Worm (Caenorhabditis elegans) whole organism, L4 larva: ENCODE results near the gene F07C3.3.
A peak's percentile ranks its signal among the peaks of the same experiment; 100 is the strongest.

Experiments used
- D1046.2 ChIP-seq: fragments of 200-800 bp; sonication (Bioruptor generic); IDR thresholded peaks from 2 replicates; pipeline ENCODE4 v1.3.6; 2022; ENCODE audit warnings: missing genetic modification characterization, missing compliant biosample characterization
- F26F4.8 ChIP-seq: fragments of 200-800 bp; sonication (Bioruptor generic); conservative IDR thresholded peaks from 2 replicates; pipeline ENCODE4 v1.3.6; 2022; ENCODE audit warnings: missing genetic modification characterization, missing compliant biosample characterization
- T20F7.1 ChIP-seq: fragments of 200-800 bp; sonication (Bioruptor generic); optimal IDR thresholded peaks from 2 replicates; lab custom pipeline; 2018; ENCODE audit warnings: mild to moderate bottlenecking, missing genetic modification characterization, missing compliant biosample characterization
- T26A8.4 ChIP-seq: fragments of 200-800 bp; sonication (Bioruptor generic); IDR thresholded peaks from 2 replicates; pipeline ENCODE4 v1.3.6; 2022; ENCODE audit warnings: missing genetic modification characterization, missing compliant biosample characterization
- Y105C5A.15 ChIP-seq: fragments of 200-800 bp; sonication (Bioruptor generic); IDR thresholded peaks from 2 replicates; pipeline ENCODE4 v1.3.6; 2022; ENCODE audit warnings: missing genetic modification characterization, missing compliant biosample characterization
- Y48G9A.11 ChIP-seq: fragments of 200-800 bp; sonication (Bioruptor generic); IDR thresholded peaks from 2 replicates; pipeline ENCODE4 v1.3.6; 2022; ENCODE audit warnings: missing genetic modification reagents, missing genetic modification characterization, missing compliant biosample characterization
- Y5F2A.4 ChIP-seq: fragments of 200-800 bp; sonication (Bioruptor generic); optimal IDR thresholded peaks from 2 replicates; lab custom pipeline; 2018; ENCODE audit warnings: mild to moderate bottlenecking, missing genetic modification characterization, missing compliant biosample characterization
- Y75B8A.6 ChIP-seq: fragments of 200-800 bp; sonication (Bioruptor generic); IDR thresholded peaks from 2 replicates; pipeline ENCODE4 v1.3.6; 2022; ENCODE audit warnings: missing genetic modification reagents, missing genetic modification characterization, missing compliant biosample characterization
- ZK337.2 ChIP-seq: fragments of 200-800 bp; sonication (Bioruptor generic); IDR thresholded peaks from 2 replicates; pipeline ENCODE4 v1.3.6; 2022; ENCODE audit warnings: missing genetic modification reagents, missing genetic modification characterization, missing compliant biosample characterization
- ceh-44 ChIP-seq: fragments of 200-800 bp; sonication (Bioruptor generic); IDR thresholded peaks from 2 replicates; pipeline ENCODE4 v1.3.6; 2022; ENCODE audit warnings: missing genetic modification reagents, missing genetic modification characterization, missing compliant biosample characterization
- ces-1 ChIP-seq: fragments of 150-350 bp; sonication (generic microtip); optimal IDR thresholded peaks from 4 replicates; lab custom pipeline; 2014; ENCODE audit warnings: missing biosample characterization, missing genetic modification reagents, missing genetic modification characterization
- ctbp-1 ChIP-seq: fragments of 200-800 bp; sonication (Bioruptor generic); IDR thresholded peaks from 2 replicates; pipeline ENCODE4 v1.3.6; 2022; ENCODE audit warnings: missing genetic modification reagents, missing genetic modification characterization, missing compliant biosample characterization
- daf-16 ChIP-seq, 3 experiments: sonication (generic microtip); optimal IDR thresholded peaks; 2 replicates each; lab custom pipeline; 2016 to 2017; ENCODE audit warnings: missing genetic modification characterization in 3 of 3, missing genetic modification reagents in 3 of 3, mild to moderate bottlenecking in 2 of 3, missing compliant biosample characterization in 2 of 3, missing biosample characterization in 1 of 3, moderate library complexity in 1 of 3
- daf-8 ChIP-seq: fragments of 200-800 bp; sonication (Bioruptor generic); IDR thresholded peaks from 2 replicates; pipeline ENCODE4 v1.3.6; 2022; ENCODE audit warnings: missing genetic modification characterization, missing compliant biosample characterization
- dpl-1 ChIP-seq: fragments of 150-350 bp; optimal IDR thresholded peaks from 2 replicates; lab custom pipeline; 2014; ENCODE audit warnings: missing biosample characterization, missing genetic modification reagents, missing genetic modification characterization
- duxl-1 ChIP-seq: sonication (generic microtip); optimal IDR thresholded peaks from 2 replicates; lab custom pipeline; 2016; ENCODE audit warnings: mild to moderate bottlenecking, missing genetic modification characterization, moderate library complexity, missing compliant biosample characterization; ENCODE audit not compliant: poor library complexity
- dve-1 ChIP-seq: sonication (generic microtip); optimal IDR thresholded peaks from 2 replicates; lab custom pipeline; 2017; ENCODE audit warnings: antibody characterized with exemption, mild to moderate bottlenecking, missing genetic modification characterization, missing compliant biosample characterization; ENCODE audit not compliant: insufficient read depth
- fkh-10 ChIP-seq: fragments of 150-350 bp; optimal IDR thresholded peaks from 2 replicates; lab custom pipeline; 2014; ENCODE audit warnings: missing biosample characterization, missing genetic modification reagents, missing genetic modification characterization
- gei-8 ChIP-seq: fragments of 200-800 bp; sonication (Bioruptor generic); optimal IDR thresholded peaks from 2 replicates; lab custom pipeline; 2018; ENCODE audit warnings: mild to moderate bottlenecking, missing genetic modification characterization, missing compliant biosample characterization
- hif-1 ChIP-seq, 2 experiments: sonication (generic microtip); optimal IDR thresholded peaks; 2 replicates each; lab custom pipeline; 2016 to 2017; ENCODE audit warnings: missing compliant biosample characterization in 2 of 2, missing genetic modification characterization in 2 of 2, missing genetic modification reagents in 2 of 2, missing genotype in 2 of 2, mild to moderate bottlenecking in 1 of 2
- hlh-11 ChIP-seq: fragments of 200-800 bp; sonication (Bioruptor generic); optimal IDR thresholded peaks from 2 replicates; lab custom pipeline; 2018; ENCODE audit warnings: mild to moderate bottlenecking, missing genetic modification characterization, missing compliant biosample characterization
- jun-1 ChIP-seq: fragments of 150-350 bp; optimal IDR thresholded peaks from 2 replicates; lab custom pipeline; 2014; ENCODE audit warnings: missing biosample characterization, missing genetic modification reagents, missing genetic modification characterization
- lim-7 ChIP-seq: fragments of 200-800 bp; sonication (Bioruptor generic); IDR thresholded peaks from 2 replicates; pipeline ENCODE4 v1.3.6; 2022; ENCODE audit warnings: missing genetic modification characterization, missing compliant biosample characterization
- lin-1 ChIP-seq: fragments of 200-800 bp; sonication (Bioruptor generic); IDR thresholded peaks from 2 replicates; pipeline ENCODE4 v1.3.6; 2022; ENCODE audit warnings: missing genetic modification reagents, missing genetic modification characterization, missing compliant biosample characterization
- lin-38 ChIP-seq: fragments of 200-800 bp; sonication (Bioruptor generic); IDR thresholded peaks from 2 replicates; pipeline ENCODE4 v1.3.6; 2022; ENCODE audit warnings: missing genetic modification reagents, missing genetic modification characterization, missing compliant biosample characterization
- lsy-2 ChIP-seq, 2 experiments: fragments of 150-350 bp in 1 of 2; sonication (generic microtip) in 1 of 2; optimal IDR thresholded peaks; 2 replicates each; lab custom pipeline; 2014 to 2017; ENCODE audit warnings: missing biosample characterization in 2 of 2, missing genetic modification characterization in 2 of 2
- mes-2 ChIP-seq: sonication (generic microtip); optimal IDR thresholded peaks from 2 replicates; lab custom pipeline; 2016; ENCODE audit warnings: missing genotype, mild to moderate bottlenecking, missing genetic modification characterization, missing compliant biosample characterization; ENCODE audit not compliant: poor library complexity, severe bottlenecking
- mxl-2 ChIP-seq: fragments of 200-800 bp; sonication (Bioruptor generic); conservative IDR thresholded peaks from 2 replicates; pipeline ENCODE4 v1.3.6; 2022; ENCODE audit warnings: missing genetic modification reagents, missing genetic modification characterization, missing compliant biosample characterization
- mxl-3 ChIP-seq: fragments of 200-800 bp; sonication (Bioruptor generic); optimal IDR thresholded peaks from 2 replicates; lab custom pipeline; 2018; ENCODE audit warnings: mild to moderate bottlenecking, missing genetic modification characterization, missing compliant biosample characterization
- nhr-10 ChIP-seq: fragments of 150-350 bp; optimal IDR thresholded peaks from 2 replicates; lab custom pipeline; 2014; ENCODE audit warnings: missing biosample characterization, missing genetic modification characterization
- nhr-111 ChIP-seq: fragments of 200-800 bp; sonication (Bioruptor generic); optimal IDR thresholded peaks from 2 replicates; lab custom pipeline; 2018; ENCODE audit warnings: mild to moderate bottlenecking, missing genetic modification characterization, missing compliant biosample characterization
- nhr-28 ChIP-seq: fragments of 150-350 bp; optimal IDR thresholded peaks from 2 replicates; lab custom pipeline; 2014; ENCODE audit warnings: missing biosample characterization, missing genetic modification characterization
- nhr-41 ChIP-seq: fragments of 200-800 bp; sonication (Bioruptor generic); IDR thresholded peaks from 2 replicates; pipeline ENCODE4 v1.3.6; 2022; ENCODE audit warnings: missing genetic modification reagents, missing genetic modification characterization, missing compliant biosample characterization
- nhr-77 ChIP-seq: fragments of 150-350 bp; optimal IDR thresholded peaks from 2 replicates; lab custom pipeline; 2014; ENCODE audit warnings: missing biosample characterization, missing genetic modification characterization
- pqm-1 ChIP-seq: sonication (generic microtip); optimal IDR thresholded peaks from 2 replicates; lab custom pipeline; 2017; ENCODE audit warnings: missing biosample characterization, missing genetic modification characterization
- rbr-2 ChIP-seq: sonication (generic microtip); optimal IDR thresholded peaks from 2 replicates; lab custom pipeline; 2016; ENCODE audit warnings: missing genotype, missing genetic modification characterization, missing compliant biosample characterization
- sdz-12 ChIP-seq: fragments of 200-800 bp; sonication (Bioruptor generic); optimal IDR thresholded peaks from 2 replicates; lab custom pipeline; 2018; ENCODE audit warnings: mild to moderate bottlenecking, missing genetic modification characterization, missing compliant biosample characterization
- set-16 ChIP-seq: fragments of 200-800 bp; sonication (Bioruptor generic); IDR thresholded peaks from 2 replicates; pipeline ENCODE4 v1.3.6; 2022; ENCODE audit warnings: missing genetic modification reagents, missing genetic modification characterization, missing compliant biosample characterization
- snpc-1.2 ChIP-seq: fragments of 200-800 bp; sonication (Bioruptor generic); IDR thresholded peaks from 2 replicates; pipeline ENCODE4 v1.3.6; 2022; ENCODE audit warnings: missing genetic modification reagents, missing genetic modification characterization, missing compliant biosample characterization
- tag-97 ChIP-seq: fragments of 200-800 bp; sonication (Bioruptor generic); IDR thresholded peaks from 2 replicates; pipeline ENCODE4 v1.3.6; 2022; ENCODE audit warnings: missing genetic modification characterization, missing compliant biosample characterization
- tra-1 ChIP-seq: fragments of 200-800 bp; sonication (Bioruptor generic); IDR thresholded peaks from 2 replicates; pipeline ENCODE4 v1.3.6; 2022; ENCODE audit warnings: missing genetic modification reagents, missing genetic modification characterization, missing compliant biosample characterization
- unc-39 ChIP-seq: sonication (generic microtip); optimal IDR thresholded peaks from 2 replicates; lab custom pipeline; 2017; ENCODE audit warnings: missing biosample characterization, missing genetic modification characterization

F07C3.3 gene

DNA sequence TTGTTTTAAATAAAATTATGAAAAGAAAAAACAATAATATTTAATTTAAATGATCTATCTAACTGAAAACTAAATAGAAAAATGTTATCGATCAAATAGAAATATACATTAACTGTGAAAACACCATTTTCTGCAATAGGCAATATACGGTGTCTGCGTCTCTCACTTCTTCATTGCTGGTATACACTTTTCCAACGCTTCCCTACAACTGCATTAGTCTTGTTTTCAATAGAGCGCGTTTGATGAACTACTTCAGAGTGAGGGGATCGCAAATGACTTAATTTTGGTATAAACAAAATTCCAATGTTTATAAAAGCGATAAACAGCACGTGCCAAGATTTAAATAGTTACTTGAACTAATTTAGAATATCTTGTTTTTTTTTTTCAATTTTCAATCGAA, 19.7 kb downstream of the F07C3.3 start (continued):
- TF ChIP-seq nhr-10 (no peak), gei-8 (GFP tag; lab: Kevin White, UChicago) (no peak), ctbp-1 (GFP tag; lab: Robert Waterston, UW) (no peak), unc-39 (tag; lab: Kevin White, UChicago) (no peak), daf-8 (no peak), jun-1 (no peak), mxl-2 (GFP tag; lab: Robert Waterston, UW) (no peak), T20F7.1 (GFP tag; lab: Kevin White, UChicago) (peak; percentile 47), lim-7 (GFP tag; lab: Robert Waterston, UW) (no peak), F26F4.8 (GFP tag; lab: Robert Waterston, UW) (no peak), hif-1 (tag; optimal IDR thresholded peaks at IDR 0.05; lab: Kevin White, UChicago) (peak in 1 of 2 experiments; percentile 33), sdz-12 (GFP tag; lab: Kevin White, UChicago) (no peak), D1046.2 (GFP tag; lab: Robert Waterston, UW) (no peak), Y48G9A.11 (GFP tag; lab: Robert Waterston, UW) (no peak), nhr-77 (tag; lab: Kevin White, UChicago) (peak; percentile 72), ceh-44 (GFP tag; lab: Robert Waterston, UW) (no peak), hlh-11 (tag; lab: Kevin White, UChicago) (peak; percentile 56), lin-1 (GFP tag; lab: Robert Waterston, UW) (no peak), dve-1 (peak; percentile 86), lsy-2 (tag; optimal IDR thresholded peaks at IDR 0.05; lab: Kevin White, UChicago) (peak in 1 of 2 experiments; percentile 83), nhr-28 (tag; lab: Kevin White, UChicago) (peak; percentile 93), nhr-41 (GFP tag; lab: Robert Waterston, UW) (no peak), tag-97 (GFP tag; lab: Robert Waterston, UW) (no peak), pqm-1 (tag; lab: Kevin White, UChicago) (peak; percentile 72), set-16 (GFP tag; lab: Robert Waterston, UW) (no peak), mes-2 (tag; lab: Kevin White, UChicago) (peak; percentile 66), Y5F2A.4 (GFP tag; lab: Kevin White, UChicago) (no peak), mxl-3 (GFP tag; lab: Kevin White, UChicago) (peak; percentile 41), ZK337.2 (no peak), T26A8.4 (GFP tag; lab: Robert Waterston, UW) (no peak), tra-1 (no peak), Y75B8A.6 (GFP tag; lab: Robert Waterston, UW) (no peak), dpl-1 (GFP tag; lab: Kevin White, UChicago) (peak; percentile 64), ces-1 (GFP tag; lab: Kevin White, UChicago) (peak; percentile 60), Y105C5A.15 (GFP tag; lab: Robert Waterston, UW) (no peak), nhr-111 (GFP tag; lab: Kevin White, UChicago) (no peak), duxl-1 (tag; lab: Kevin White, UChicago) (no peak), lin-38 (GFP tag; lab: Robert Waterston, UW) (peak; percentile 82), fkh-10 (GFP tag; lab: Kevin White, UChicago) (no peak)
- TF ChIP-seq, all 104 proteins: peak for 24

DNA sequence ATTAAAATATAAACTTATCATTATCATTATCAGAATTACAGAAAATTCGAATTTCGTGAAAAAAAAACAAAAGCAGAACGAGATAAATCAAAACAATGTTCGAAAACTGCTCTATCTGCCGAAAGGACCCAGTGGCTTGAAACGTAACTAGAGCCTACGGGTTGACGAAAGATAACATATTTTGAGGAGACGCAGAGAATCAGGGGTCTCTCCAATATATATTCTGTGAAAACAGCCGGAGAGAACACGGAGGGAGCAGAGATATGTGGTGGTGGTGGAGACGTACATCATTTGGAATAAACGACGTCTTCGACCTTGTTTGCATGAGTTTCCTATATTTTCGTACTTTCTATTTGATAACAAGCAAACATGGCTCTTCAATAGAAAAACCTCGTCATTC, 23.3 kb downstream of the F07C3.3 start:
- TF ChIP-seq rbr-2 (peak; percentile 8), daf-16 (GFP tag; optimal IDR thresholded peaks at IDR 0.05; lab: Kevin White, UChicago) (peak in 1 of 2 experiments; percentile 1), daf-16 (tag; optimal IDR thresholded peaks at IDR 0.05; lab: Kevin White, UChicago) (no peak), dve-1 (no peak), snpc-1.2 (GFP tag; lab: Robert Waterston, UW) (no peak), duxl-1 (tag; lab: Kevin White, UChicago) (no peak), nhr-10 (no peak)
